Worm (Caenorhabditis elegans) whole organism, L3 larva: ENCODE results near the gene F59B2.8.

ENCODE experiments used
- ZK546.5 ChIP-seq: sonication (generic microtip); optimal IDR thresholded peaks from 2 replicates; lab custom pipeline; 2017; ENCODE audit warnings: missing biosample characterization, missing genetic modification characterization
- aly-2 ChIP-seq: fragments of 150-350 bp; optimal IDR thresholded peaks from 2 replicates; lab custom pipeline; 2014; ENCODE audit warnings: missing biosample characterization, missing genetic modification characterization
- ama-1 ChIP-seq: fragments of 150-350 bp; optimal IDR thresholded peaks from 2 replicates; lab custom pipeline; 2018
- ceh-16 ChIP-seq: sonication (generic microtip); optimal IDR thresholded peaks from 2 replicates; lab custom pipeline; 2017; ENCODE audit warnings: missing biosample characterization, missing genetic modification characterization
- ceh-28 ChIP-seq: fragments of 150-350 bp; optimal IDR thresholded peaks from 2 replicates; lab custom pipeline; 2014; ENCODE audit warnings: missing biosample characterization, missing genetic modification reagents, missing genetic modification characterization
- ceh-82 ChIP-seq: fragments of 150-350 bp; optimal IDR thresholded peaks from 2 replicates; lab custom pipeline; 2014; ENCODE audit warnings: missing biosample characterization, missing genetic modification characterization
- ceh-9 ChIP-seq: sonication (generic microtip); optimal IDR thresholded peaks from 2 replicates; lab custom pipeline; 2018; ENCODE audit warnings: missing biosample characterization, missing genetic modification characterization
- egl-27 ChIP-seq: sonication (generic microtip); optimal IDR thresholded peaks from 4 replicates; lab custom pipeline; 2017; ENCODE audit warnings: missing biosample characterization, missing genetic modification reagents, missing genetic modification characterization
- egl-5 ChIP-seq: fragments of 150-350 bp; optimal IDR thresholded peaks from 2 replicates; lab custom pipeline; 2017; ENCODE audit warnings: missing biosample characterization, missing genetic modification reagents, missing genetic modification characterization, inconsistent platforms
- elt-2 ChIP-seq: sonication (generic microtip); optimal IDR thresholded peaks from 2 replicates; lab custom pipeline; 2016; ENCODE audit warnings: missing genetic modification reagents, mild to moderate bottlenecking, missing genetic modification characterization, missing compliant biosample characterization
- elt-3 ChIP-seq, 3 experiments: fragments of 150-350 bp in 1 of 3; sonication (generic microtip) in 2 of 3; optimal IDR thresholded peaks; 2 replicates in 2 of 3; 4 replicates in 1 of 3; lab custom pipeline; 2014 to 2017; ENCODE audit warnings: missing biosample characterization in 3 of 3, missing genetic modification characterization in 3 of 3
- fkh-10 ChIP-seq: sonication (generic microtip); optimal IDR thresholded peaks from 2 replicates; lab custom pipeline; 2017; ENCODE audit warnings: missing biosample characterization, missing genetic modification reagents, missing genetic modification characterization
- fkh-2 ChIP-seq: fragments of 150-350 bp; optimal IDR thresholded peaks from 2 replicates; lab custom pipeline; 2014; ENCODE audit warnings: missing biosample characterization, missing genetic modification reagents, missing genetic modification characterization
- fos-1 ChIP-seq: fragments of 150-350 bp; optimal IDR thresholded peaks from 2 replicates; lab custom pipeline; 2014; ENCODE audit warnings: missing biosample characterization, missing genetic modification characterization
- hmg-11 ChIP-seq: sonication (generic microtip); optimal IDR thresholded peaks from 2 replicates; lab custom pipeline; 2016; ENCODE audit warnings: missing genetic modification characterization, missing compliant biosample characterization
- jun-1 ChIP-seq: fragments of 150-350 bp; optimal IDR thresholded peaks from 2 replicates; lab custom pipeline; 2014; ENCODE audit warnings: missing biosample characterization, missing genetic modification reagents, missing genetic modification characterization
- lin-15B ChIP-seq: fragments of 150-350 bp; optimal IDR thresholded peaks from 2 replicates; lab custom pipeline; 2014; ENCODE audit warnings: missing biosample characterization, missing genetic modification characterization
- lin-39 ChIP-seq: fragments of 150-350 bp; optimal IDR thresholded peaks from 2 replicates; lab custom pipeline; 2018; ENCODE audit warnings: missing biosample characterization, missing genetic modification reagents, missing genetic modification characterization
- lsy-12 ChIP-seq: sonication (generic microtip); optimal IDR thresholded peaks from 2 replicates; lab custom pipeline; 2016; ENCODE audit warnings: mild to moderate bottlenecking, missing genetic modification characterization, missing compliant biosample characterization
- mml-1 ChIP-seq: fragments of 150-350 bp; sonication (generic microtip); optimal IDR thresholded peaks from 3 replicates; lab custom pipeline; 2014; ENCODE audit warnings: missing biosample characterization, missing genetic modification characterization
- nhr-237 ChIP-seq: fragments of 150-350 bp; optimal IDR thresholded peaks from 2 replicates; lab custom pipeline; 2014; ENCODE audit warnings: missing biosample characterization, missing genetic modification characterization
- nhr-25 ChIP-seq: sonication (generic microtip); optimal IDR thresholded peaks from 2 replicates; lab custom pipeline; 2017; ENCODE audit warnings: missing biosample characterization, missing genetic modification characterization
- nhr-28 ChIP-seq: fragments of 150-350 bp; optimal IDR thresholded peaks from 2 replicates; lab custom pipeline; 2014; ENCODE audit warnings: missing biosample characterization, missing genetic modification characterization
- nhr-43 ChIP-seq: sonication (generic microtip); optimal IDR thresholded peaks from 2 replicates; lab custom pipeline; 2016; ENCODE audit warnings: mild to moderate bottlenecking, missing genetic modification characterization, missing compliant biosample characterization; ENCODE audit not compliant: poor library complexity, severe bottlenecking
- nhr-67 ChIP-seq: fragments of 150-350 bp; optimal IDR thresholded peaks from 2 replicates; lab custom pipeline; 2014; ENCODE audit warnings: missing biosample characterization, missing genetic modification characterization
- nhr-76 ChIP-seq: fragments of 150-350 bp; sonication (generic microtip); optimal IDR thresholded peaks from 5 replicates; lab custom pipeline; 2014; ENCODE audit warnings: missing biosample characterization, missing genetic modification characterization
- pha-4 ChIP-seq: fragments of 150-350 bp; optimal IDR thresholded peaks from 2 replicates; lab custom pipeline; 2014; ENCODE audit warnings: missing biosample characterization, missing genetic modification reagents, missing genetic modification characterization
- tbx-2 ChIP-seq: sonication (generic microtip); optimal IDR thresholded peaks from 2 replicates; lab custom pipeline; 2016; ENCODE audit warnings: mild to moderate bottlenecking, missing genetic modification characterization, missing compliant biosample characterization
- unc-62 ChIP-seq: fragments of 150-350 bp; sonication (generic microtip); optimal IDR thresholded peaks from 4 replicates; lab custom pipeline; 2014; ENCODE audit warnings: missing biosample characterization, missing genetic modification reagents, missing genetic modification characterization
- zag-1 ChIP-seq: fragments of 150-350 bp; optimal IDR thresholded peaks from 2 replicates; lab custom pipeline; 2014; ENCODE audit warnings: missing biosample characterization, missing genetic modification characterization
- ztf-4 ChIP-seq: fragments of 150-350 bp; optimal IDR thresholded peaks from 2 replicates; lab custom pipeline; 2014; ENCODE audit warnings: missing biosample characterization, missing genetic modification characterization

Gene F59B2.8

DNA sequence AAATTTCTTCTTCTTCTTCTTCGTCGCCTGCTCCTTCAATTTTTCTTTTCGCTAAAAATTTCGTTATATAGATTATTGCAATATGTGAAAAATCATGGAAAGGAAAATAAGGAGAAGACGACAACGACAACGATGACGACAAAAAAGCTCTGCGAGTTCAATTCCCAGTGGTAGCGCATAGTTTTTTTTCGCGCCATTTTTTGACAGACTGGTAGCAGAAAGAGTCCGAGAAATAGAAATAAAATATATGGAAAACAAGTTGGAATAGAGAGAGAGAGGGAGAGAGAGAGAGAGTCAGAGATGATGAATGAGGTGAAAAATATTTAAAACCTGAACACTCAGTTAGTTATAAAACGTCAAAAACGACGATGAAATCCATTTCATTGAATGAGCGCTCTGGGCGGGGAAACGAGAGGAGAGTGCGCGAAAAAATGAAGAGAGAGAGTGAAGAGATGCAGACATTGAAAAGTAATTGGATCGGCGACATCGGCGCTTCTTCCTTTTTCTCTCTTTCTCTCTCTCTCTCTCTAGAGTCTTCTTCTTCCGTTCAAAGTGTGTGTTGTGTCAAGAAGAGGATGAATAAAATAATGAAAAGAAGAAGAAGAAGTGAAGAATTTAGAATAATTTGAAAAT is 28.0 kb downstream of the F59B2.8 start, which contains the start of gene pde-2 (continued):
- TF ChIP-seq nhr-43 (peak; percentile 46), hmg-11 (tag; lab: Kevin White, UChicago) (peak; percentile 70), lin-39 (tag; lab: Kevin White, UChicago) (no peak), lin-15B (peak; percentile 31), elt-3 (tag; optimal IDR thresholded peaks at IDR 0.05; lab: Kevin White, UChicago) (no peak), nhr-28 (tag; lab: Kevin White, UChicago) (no peak), elt-2 (tag; lab: Kevin White, UChicago) (no peak), unc-62 (GFP tag; lab: Kevin White, UChicago) (no peak), zag-1 (tag; lab: Kevin White, UChicago) (no peak), nhr-25 (tag; lab: Kevin White, UChicago) (peak; percentile 38)

DNA sequence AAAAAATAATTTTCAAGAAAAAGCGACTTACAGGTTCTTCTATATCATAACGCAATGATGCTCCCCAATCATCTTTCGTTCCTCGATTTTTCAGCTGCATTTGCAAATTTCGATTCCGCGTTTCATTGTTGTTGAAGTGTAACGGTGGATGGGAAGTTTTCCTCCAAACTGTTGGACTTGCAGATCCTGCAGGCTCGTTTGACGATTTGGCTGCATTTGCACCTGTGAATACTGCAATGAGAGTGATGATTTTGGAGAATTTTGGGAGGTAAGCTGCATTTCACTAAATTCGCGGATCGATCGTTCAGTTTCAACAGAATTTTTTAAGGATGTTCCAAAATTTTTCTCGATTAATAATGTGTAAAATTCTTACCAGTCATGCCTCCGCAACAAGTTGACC is 29.1 kb downstream of the F59B2.8 start:
- TF ChIP-seq nhr-28 (tag; lab: Kevin White, UChicago) = no peak
- TF ChIP-seq nhr-43 = peak; percentile 52

DNA sequence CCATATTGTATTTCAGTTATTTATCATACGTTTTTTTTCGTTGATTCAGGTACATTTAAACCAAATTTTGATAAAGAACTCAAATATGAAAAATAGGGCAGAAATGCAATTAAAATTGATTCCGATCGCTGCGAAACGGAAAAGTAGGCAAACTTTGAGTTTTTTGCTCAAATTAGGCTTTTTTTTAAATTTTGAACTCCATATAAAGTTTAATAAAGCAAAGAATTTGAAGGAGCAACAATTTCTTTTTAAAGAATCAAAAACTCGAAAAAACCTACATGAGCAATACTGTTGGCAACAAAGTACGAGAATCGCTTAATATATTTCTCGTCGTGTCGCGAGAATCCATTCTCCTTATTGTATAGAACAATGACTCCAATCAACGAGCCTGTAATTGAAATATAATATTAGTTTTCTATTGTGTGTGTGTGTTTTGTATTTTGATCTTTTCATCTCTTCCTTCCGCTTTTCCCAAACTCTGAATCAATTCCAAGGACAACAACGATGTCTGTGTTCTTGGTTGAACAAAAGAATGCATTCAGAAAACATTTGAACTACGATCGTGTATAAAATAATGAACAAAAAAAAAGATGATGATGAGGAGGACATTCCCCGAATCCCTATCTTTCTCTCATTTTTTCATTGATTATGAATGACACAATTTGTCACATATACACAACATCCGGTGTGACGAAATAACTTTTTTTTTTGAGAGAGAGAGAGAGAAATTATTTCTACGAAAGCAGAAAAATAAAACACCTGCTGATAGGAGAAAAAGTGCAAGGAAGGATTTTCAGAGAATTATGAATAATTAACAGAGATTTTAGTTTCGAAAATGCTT is 31.3 kb downstream of the F59B2.8 start:
- TF ChIP-seq lsy-12 (tag; lab: Kevin White, UChicago) (peak; percentile 35), ceh-9 (tag; lab: Kevin White, UChicago) (no peak), fkh-10 (GFP tag; lab: Kevin White, UChicago) (peak; percentile 13)
- TF ChIP-seq, all 47 proteins: peak for 2

DNA sequence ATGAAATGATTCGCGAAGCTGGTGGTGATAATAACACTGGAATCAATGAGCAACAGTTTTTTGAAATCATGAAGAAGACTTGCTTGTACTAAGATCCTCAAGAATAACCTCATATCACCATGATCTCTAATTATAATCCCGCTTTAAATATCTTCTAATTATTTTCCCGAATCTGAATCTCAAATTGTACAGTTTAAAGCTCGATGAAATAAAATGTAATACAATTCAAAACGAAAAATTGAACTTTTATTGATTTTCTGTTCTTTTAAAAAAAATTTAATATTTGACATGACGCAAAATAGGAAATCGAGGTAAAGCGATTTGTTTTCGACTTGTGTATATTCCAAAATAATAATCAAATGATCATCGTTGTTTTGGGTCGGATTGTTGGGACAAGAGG is 35.2 kb downstream of the F59B2.8 start:
- TF ChIP-seq ama-1 (lab: Kevin White, UChicago) = no peak
- TF ChIP-seq mml-1 = no peak
- no peak for TF ChIP-seq tbx-2 (tag; lab: Kevin White, UChicago)
- no peak for TF ChIP-seq zag-1 (tag; lab: Kevin White, UChicago)
- TF ChIP-seq jun-1 (tag; lab: Kevin White, UChicago) = no peak
- no peak for TF ChIP-seq lin-15B
- no peak for TF ChIP-seq ztf-4
- TF ChIP-seq ceh-16 = no peak
- TF ChIP-seq nhr-28 (tag; lab: Kevin White, UChicago) = no peak
- TF ChIP-seq ZK546.5 (tag; lab: Kevin White, UChicago) = no peak
- TF ChIP-seq ceh-9 (tag; lab: Kevin White, UChicago) = no peak
- TF ChIP-seq fkh-2 (tag; lab: Kevin White, UChicago) = no peak
- TF ChIP-seq nhr-43 = peak; percentile 47
- no peak for TF ChIP-seq elt-2 (tag; lab: Kevin White, UChicago)
- TF ChIP-seq egl-5 (tag; lab: Kevin White, UChicago) = no peak
- no peak for TF ChIP-seq nhr-67
- peak; percentile 8 for TF ChIP-seq ceh-28 (tag; lab: Kevin White, UChicago)

DNA sequence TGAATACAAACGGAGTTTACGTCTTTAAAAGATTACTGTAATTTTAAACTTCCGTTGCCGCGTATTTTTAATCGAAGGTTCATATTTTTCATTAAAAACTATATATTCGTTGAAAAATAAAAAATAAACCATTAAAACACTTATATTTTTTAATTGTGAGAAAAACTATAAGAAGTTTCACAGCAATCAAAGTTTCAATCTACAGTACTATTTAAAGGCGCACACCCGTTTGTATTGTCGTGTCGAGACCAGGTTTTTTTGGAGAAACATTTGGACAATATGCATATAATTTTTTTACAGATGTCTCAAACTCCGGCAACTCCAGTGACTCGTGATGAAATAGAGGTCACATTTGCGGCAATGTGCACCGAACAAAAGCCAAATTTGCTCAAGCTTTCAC is 36.2 kb downstream of the F59B2.8 start, which contains the start of gene R08D7.5:
Gene R08D7.5 (plus strand): TSS at position 301 of the 400 bp plus-strand sequence.
- TF ChIP-seq pha-4 (tag; lab: Kevin White, UChicago) = no peak
- no peak for TF ChIP-seq ceh-82
- TF ChIP-seq ceh-16 = no peak
- no peak for TF ChIP-seq mml-1
- no peak for TF ChIP-seq aly-2 (tag; lab: Kevin White, UChicago)
- TF ChIP-seq egl-5 (tag; lab: Kevin White, UChicago) = no peak
- no peak for TF ChIP-seq nhr-237 (tag; lab: Kevin White, UChicago)
- no peak for TF ChIP-seq jun-1 (tag; lab: Kevin White, UChicago)
- TF ChIP-seq lin-15B = no peak
- TF ChIP-seq ceh-28 (tag; lab: Kevin White, UChicago) = no peak
- no peak for TF ChIP-seq lin-39 (tag; lab: Kevin White, UChicago)
- no peak for TF ChIP-seq ZK546.5 (tag; lab: Kevin White, UChicago)
- no peak for TF ChIP-seq elt-3 (tag; optimal IDR thresholded peaks at IDR 0.05; lab: Kevin White, UChicago)
- no peak for TF ChIP-seq fkh-10 (GFP tag; lab: Kevin White, UChicago)
- no peak for TF ChIP-seq ceh-9 (tag; lab: Kevin White, UChicago)
- no peak for TF ChIP-seq ama-1 (lab: Kevin White, UChicago)
- TF ChIP-seq fos-1 (tag; lab: Kevin White, UChicago) = no peak
- TF ChIP-seq zag-1 (tag; lab: Kevin White, UChicago) = no peak
- no peak for TF ChIP-seq nhr-76 (tag; lab: Kevin White, UChicago)
- no peak for TF ChIP-seq egl-27
